Worm (Caenorhabditis elegans) whole organism, L4/young adult: ENCODE data around the gene C30G4.4.
A peak's percentile ranks its signal among the peaks of the same experiment; 100 is the strongest.

Experiments used
- W03F9.2 ChIP-seq: fragments of 150-350 bp; optimal IDR thresholded peaks from 2 replicates; lab custom pipeline; 2014; ENCODE audit warnings: missing biosample characterization, missing genetic modification characterization
- dao-5 ChIP-seq: sonication (generic microtip); optimal IDR thresholded peaks from 2 replicates; lab custom pipeline; 2016; ENCODE audit warnings: missing genotype, missing genetic modification characterization, moderate library complexity, missing compliant biosample characterization
- him-1 ChIP-seq: sonication (generic microtip); optimal IDR thresholded peaks from 2 replicates; lab custom pipeline; 2016; ENCODE audit warnings: missing genotype, missing genetic modification reagents, missing genetic modification characterization, missing compliant biosample characterization

The C30G4.4 gene

DNA sequence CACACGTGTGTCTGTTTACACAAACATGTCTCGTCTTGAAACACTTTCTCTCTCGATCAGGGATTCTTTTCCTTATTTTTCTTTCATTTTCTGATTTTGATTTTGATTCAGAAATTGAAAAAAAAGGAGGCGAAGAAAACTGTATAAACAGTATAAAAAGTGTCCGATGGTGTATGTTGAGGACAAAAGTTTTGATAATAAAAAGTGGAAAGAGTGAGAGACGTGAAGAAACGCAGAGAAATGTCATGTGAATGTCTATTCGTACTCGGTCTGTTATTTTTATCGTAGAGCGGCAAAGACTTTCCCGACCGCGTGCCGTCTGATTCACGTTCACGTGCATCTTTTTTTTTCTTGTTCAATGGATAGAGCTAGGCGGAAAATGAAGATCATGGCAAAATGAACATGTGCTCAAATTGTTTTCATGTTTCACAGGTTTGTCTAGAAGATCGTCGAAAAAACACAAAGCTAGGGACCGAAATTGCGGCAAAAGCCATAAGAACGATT lies 8.2 kb downstream of the C30G4.4 start:
- TF ChIP-seq W03F9.2: no peak

DNA sequence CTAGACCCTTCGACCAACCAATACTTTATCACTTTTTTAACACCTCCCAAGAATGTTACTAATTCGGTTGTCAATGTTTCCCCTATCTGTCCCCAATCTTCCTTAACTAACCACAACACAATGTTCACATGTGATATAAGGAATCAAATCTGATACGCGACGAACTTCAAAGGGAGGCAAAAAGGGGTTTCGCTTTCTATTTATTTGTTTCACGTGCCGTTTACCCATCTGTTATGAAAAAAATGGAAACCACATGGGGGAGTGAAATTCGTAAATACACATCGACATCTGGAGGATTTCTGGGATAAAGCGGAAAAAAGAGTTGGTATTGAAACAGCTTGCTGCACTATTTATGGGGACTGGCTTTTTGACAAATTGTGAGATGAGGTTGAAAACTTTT lies 9.8 kb downstream of the C30G4.4 start:
- no peak for TF ChIP-seq W03F9.2
- no peak for TF ChIP-seq dao-5 (tag; lab: Kevin White, UChicago)
- TF ChIP-seq him-1 (tag; lab: Kevin White, UChicago): no peak

DNA sequence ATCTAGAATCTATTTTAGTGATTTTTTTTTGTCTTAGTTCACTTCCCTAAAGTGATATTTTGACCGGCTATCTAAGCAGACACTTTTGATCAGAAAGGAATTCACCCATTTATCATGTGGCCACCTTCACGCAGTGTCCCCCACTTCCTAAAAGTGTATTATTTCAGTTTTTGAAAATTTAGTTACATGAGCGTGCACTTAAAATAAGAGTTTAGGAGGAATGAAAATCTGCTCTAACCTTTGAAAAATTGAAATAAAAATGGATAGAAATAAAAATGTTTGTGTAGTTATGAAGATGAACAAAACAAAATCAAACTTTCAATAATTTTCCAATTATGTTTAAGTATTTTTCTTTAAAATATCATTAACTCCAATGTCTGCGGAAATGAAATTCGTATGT lies 12.2 kb downstream of the C30G4.4 start:
- no peak for TF ChIP-seq him-1 (tag; lab: Kevin White, UChicago)
- no peak for TF ChIP-seq W03F9.2
- no peak for TF ChIP-seq dao-5 (tag; lab: Kevin White, UChicago)

DNA sequence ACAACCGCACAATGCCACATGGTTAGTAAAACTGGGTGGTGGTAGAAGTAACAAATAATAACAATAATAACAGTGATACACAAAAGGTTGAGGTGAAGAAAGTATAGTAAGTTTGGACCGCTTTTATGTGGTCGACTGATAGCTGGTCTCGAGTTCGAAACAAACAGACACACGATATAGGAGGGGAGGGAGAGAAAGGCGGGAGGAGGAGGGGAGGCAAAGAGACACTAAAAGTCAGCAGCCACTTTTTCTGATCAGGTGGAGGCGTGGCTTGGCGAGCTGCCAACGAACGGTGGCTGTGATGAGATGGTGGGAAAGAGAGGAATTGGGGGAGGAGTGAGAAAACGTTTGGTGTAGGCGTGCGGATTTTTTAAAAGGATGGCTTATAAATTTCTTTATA lies 13.6 kb downstream of the C30G4.4 start:
- TF ChIP-seq him-1 (tag; lab: Kevin White, UChicago) (no peak), W03F9.2 (no peak), dao-5 (tag; lab: Kevin White, UChicago) (no peak)

DNA sequence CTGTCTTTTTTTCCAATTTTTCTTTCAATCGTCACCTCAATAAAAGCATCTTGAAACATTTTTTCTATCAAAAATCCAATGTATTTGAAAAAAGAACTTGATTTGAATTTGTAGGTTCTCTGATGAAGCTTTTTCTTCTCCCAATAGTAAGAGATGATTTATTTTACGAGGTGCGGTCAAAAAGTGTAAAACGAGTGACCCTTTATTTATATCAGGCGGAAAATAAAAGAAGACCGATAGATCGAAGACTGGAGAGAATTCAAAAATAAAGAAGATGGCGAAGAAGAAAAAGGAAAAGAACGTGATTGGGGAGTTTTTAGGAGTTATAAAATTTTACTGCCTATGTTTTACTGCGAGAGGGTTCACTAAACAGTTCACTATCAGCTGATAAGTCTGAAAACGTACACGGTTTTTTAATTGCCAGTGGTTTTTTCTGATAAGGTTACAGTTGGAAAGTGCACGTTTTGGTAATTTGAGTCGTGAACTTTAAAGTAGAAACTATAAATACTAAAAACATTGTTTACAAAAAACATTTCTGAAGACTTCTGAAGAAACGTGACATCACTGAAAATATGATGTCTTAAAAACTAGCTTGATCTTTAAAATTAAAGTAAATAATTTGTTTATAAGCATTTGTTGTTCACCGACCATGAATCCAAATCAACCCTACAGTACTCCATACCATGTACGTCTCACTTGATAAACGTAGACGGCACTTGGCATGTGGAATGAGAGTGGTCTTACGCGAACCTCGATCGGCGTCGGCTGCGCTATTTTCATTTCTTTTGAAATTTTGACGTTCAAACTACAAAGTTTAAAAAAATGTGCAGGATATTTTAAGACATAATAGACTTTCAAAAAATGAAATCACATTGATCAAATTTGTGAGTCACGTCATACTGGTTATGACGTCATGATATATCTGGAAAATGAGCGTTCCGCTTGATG lies 15.9 kb downstream of the C30G4.4 start:
- TF ChIP-seq W03F9.2 (no peak), him-1 (tag; lab: Kevin White, UChicago) (no peak), dao-5 (tag; lab: Kevin White, UChicago) (no peak)

DNA sequence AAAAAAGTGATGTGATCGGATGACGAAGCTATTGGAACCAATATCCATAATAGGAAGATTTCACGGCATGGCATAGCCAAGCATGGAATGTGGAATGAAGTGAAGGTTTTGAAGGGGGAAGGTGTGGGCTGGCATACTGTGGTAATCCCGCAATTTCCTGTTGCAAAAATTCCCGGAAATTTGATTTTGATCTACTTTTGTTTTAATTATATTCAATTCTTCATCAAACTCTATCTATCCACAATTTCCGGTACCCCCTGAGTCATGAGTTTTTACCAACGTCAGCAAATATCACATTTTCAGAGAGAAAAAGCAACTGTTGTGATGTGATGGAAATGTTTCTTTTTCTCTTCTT lies 16.5 kb downstream of the C30G4.4 start, which contains the start of gene gcy-11:
Gene gcy-11 (minus strand): TSS at position 101 of the 355 bp plus-strand sequence.
- no peak for TF ChIP-seq him-1 (tag; lab: Kevin White, UChicago)

DNA sequence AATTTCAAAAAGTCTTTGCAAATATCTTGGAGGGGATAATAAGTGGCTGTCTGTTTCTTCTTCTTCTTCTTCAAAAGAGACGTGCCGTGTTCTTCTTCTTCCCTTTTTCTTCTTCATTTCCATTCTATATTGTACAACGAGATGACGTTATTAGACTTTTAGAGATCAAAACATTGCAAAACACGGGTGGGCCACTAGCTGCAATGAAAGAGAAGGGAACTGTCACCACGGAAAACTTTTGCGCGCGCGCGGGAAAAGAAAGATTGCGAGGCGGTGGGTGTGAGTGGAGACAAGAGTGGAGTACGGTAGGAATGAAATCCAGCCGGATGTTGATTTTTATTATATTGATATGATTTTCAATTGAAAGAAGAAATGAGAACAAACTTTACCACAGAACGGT lies 17.9 kb downstream of the C30G4.4 start:
- TF ChIP-seq W03F9.2 (no peak), him-1 (tag; lab: Kevin White, UChicago) (no peak), dao-5 (tag; lab: Kevin White, UChicago) (no peak)

DNA sequence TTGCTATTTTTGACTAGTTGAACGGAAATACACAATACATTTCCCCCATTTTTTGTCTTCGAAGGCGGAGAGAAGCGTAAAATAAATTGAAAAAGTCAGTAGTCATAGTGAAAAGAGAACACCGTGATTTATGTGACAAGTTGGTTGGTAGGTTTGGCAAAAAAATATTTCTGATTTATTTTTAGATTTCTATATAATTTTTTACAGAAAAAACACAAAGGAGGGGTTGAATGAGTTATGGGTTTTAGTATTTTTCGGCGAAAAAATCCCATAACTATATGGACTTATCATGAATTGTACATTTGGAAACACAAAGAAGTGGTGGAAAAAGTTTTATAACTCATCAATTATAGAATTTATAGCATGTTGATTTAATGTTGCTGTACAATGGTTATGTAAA lies 26.5 kb downstream of the C30G4.4 start, which contains the start of gene C30G4.2:
Gene C30G4.2 (minus strand): TSS at position 101 of the 400 bp plus-strand sequence.
- TF ChIP-seq W03F9.2 (no peak), dao-5 (tag; lab: Kevin White, UChicago) (no peak), him-1 (tag; lab: Kevin White, UChicago) (no peak)

DNA sequence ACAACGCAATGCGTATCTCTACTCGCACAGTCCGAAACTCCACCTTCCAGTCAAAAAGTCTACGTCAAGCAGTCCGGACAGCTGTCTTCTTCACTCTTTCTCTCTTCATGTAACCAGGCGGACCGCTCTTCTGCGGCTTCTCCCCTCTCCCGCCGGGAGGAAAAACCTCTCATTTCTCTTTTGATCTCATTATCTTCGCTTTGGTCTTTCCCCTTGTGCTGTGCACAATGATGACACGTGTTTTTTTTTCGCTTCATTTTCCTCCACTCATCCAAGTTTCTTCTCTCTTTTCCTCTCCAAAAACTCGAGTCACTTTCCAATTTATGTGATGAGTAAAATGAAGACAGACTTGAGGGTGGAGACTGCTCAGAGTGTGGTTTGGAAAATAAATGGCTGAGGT lies 29.0 kb downstream of the C30G4.4 start, which contains the start of gene F35B3.7:
Gene F35B3.7 (minus strand): TSS at position 133 of the 400 bp plus-strand sequence.
- TF ChIP-seq him-1 (tag; lab: Kevin White, UChicago) (no peak), dao-5 (tag; lab: Kevin White, UChicago) (no peak), W03F9.2 (no peak)

DNA sequence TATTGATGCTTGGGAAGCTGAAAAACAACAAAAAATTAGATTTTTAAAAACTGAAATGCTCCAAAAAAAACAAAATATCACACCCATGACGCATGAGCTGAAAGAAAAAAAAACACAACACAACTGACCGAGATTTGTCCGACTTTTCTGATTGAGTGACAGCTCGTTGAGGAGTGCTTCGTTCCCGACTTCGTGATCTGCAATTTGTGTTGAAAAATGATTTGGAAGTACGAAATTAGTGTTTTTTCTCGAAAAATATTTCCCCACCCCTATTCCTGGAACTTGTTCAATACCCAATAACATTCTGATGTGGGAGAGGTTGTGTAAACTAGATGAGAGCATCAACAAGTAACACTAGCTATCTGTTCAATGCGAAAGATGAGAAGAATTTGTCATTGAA lies 30.4 kb downstream of the C30G4.4 start:
- no peak for TF ChIP-seq dao-5 (tag; lab: Kevin White, UChicago)
- no peak for TF ChIP-seq W03F9.2

DNA sequence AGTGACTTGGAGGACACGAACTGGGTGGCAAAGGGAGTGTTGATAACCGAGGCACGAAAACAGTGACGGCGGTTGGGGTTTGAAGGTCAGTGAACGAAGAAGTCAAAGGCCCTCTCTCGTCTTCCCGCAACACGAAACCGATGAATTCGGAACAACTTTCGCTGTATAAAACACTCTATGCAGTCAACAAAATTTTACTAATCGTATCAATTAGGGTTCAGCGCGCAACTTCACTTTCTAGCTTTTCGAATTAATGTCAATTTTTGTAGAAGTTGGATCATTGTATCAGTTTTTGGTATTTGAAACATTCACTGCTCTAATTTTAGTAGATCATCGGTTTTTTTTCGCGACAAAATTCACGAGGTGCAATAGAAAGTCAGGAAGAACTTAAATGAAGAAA lies 33.4 kb downstream of the C30G4.4 start:
- TF ChIP-seq him-1 (tag; lab: Kevin White, UChicago) (no peak), dao-5 (tag; lab: Kevin White, UChicago) (no peak), W03F9.2 (no peak)

DNA sequence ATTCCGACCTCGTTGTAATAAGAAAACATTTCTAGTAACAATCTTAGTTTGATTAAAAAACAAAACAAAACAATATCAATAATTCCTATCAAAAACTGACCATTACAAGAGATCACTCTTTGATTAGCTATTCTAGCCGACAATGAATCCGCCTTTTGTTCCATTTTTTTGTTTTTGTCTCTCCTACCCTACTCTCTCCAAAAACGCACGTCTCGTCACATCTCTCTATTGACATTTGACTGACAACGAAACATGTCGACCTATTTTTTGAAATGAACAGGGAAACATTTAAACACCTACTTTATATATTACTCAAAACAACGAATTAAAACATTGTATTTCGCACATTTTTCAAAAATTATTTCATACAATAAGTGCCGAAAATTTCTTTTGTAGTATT lies 37.2 kb downstream of the C30G4.4 start:
- TF ChIP-seq him-1 (tag; lab: Kevin White, UChicago) (no peak), W03F9.2 (no peak), dao-5 (tag; lab: Kevin White, UChicago) (no peak)

DNA sequence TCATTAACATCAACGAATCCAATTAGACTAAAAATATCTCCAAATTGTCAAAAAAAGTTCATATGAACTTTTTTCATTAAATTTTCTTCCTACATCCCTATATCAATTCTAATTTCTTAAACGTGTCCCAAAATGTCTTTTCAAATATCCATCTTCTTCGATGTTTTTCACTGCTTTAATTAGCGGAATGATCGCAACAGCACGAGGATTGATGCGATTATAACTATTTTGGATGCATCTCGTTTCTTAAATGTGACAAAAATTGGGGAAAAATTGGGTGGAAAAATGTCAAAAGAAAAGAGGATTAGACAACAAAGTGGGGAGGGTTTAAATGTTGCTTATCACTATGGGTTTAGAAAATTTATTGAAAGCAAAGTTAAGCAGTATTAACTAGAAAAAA lies 37.8 kb downstream of the C30G4.4 start:
- TF ChIP-seq W03F9.2: no peak
- TF ChIP-seq dao-5 (tag; lab: Kevin White, UChicago): no peak
- TF ChIP-seq him-1 (tag; lab: Kevin White, UChicago): no peak

DNA sequence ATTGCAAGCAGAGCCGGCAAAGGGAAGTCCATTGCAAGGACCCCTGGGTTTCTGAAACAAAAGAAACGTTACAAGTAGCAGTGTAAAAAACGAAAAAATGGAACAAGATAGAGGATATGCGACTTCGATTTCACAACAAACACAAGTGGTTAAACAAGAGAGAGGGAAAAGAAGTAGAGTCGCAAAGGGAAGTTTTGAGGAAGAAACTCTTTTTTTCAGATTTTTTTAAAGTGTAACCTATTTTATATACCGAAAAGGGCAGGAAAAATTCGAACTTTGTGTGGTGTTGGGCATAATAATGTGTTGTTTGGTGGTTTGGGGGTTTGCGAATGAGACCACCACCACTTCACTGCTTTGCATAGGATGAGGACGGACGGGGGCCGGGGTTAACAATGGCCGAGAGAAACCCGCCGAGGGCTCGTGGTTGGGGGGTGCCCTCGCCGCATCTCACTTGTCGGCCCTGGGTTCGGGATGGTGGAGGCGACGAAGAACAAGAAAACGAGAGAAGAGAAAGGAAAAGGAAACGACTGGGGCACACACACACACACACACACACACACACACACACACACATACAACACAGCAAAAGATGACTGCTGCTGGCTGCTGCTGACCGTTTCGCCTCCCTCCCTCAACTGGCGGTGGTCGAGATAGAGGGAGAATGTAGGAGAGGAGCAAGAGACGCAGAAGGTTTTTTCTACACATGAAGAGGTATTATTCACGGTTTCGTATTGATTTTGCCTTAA lies 41.6 kb downstream of the C30G4.4 start, which contains the start of gene ptrn-1:
Gene ptrn-1 (minus strand): TSS at position 51 of the 746 bp plus-strand sequence.
- peak; percentile 22 for TF ChIP-seq him-1 (tag; lab: Kevin White, UChicago)
- TF ChIP-seq dao-5 (tag; lab: Kevin White, UChicago): no peak
- TF ChIP-seq W03F9.2: no peak
